Fruit fly (Drosophila melanogaster) whole organism, embryonic: ENCODE data around the gene CG16789.

Experiments
- Adf1 ChIP-seq: fragments of 200-800 bp; sonication (Bioruptor generic); IDR thresholded peaks from 2 replicates; pipeline ENCODE4 v1.3.6; 2022; ENCODE audit warnings: missing biosample characterization, missing genetic modification characterization
- CG11504 ChIP-seq: fragments of 200-800 bp; sonication (Bioruptor generic); optimal IDR thresholded peaks from 3 replicates; lab custom pipeline; 2019; ENCODE audit warnings: missing biosample characterization, mild to moderate bottlenecking, missing genetic modification characterization, moderate library complexity
- CG12071 ChIP-seq: fragments of 200-800 bp; sonication (Bioruptor generic); optimal IDR thresholded peaks from 3 replicates; lab custom pipeline; 2018; ENCODE audit warnings: missing biosample characterization, mild to moderate bottlenecking, missing genetic modification characterization
- CG13287 ChIP-seq: fragments of 200-800 bp; sonication (Bioruptor generic); IDR thresholded peaks from 2 replicates; pipeline ENCODE4 v1.3.6; 2022; ENCODE audit warnings: missing biosample characterization, missing genetic modification characterization; ENCODE audit not compliant: partially characterized antibody
- CG14667 ChIP-seq: fragments of 200-800 bp; sonication (Bioruptor generic); IDR thresholded peaks from 2 replicates; pipeline ENCODE4 v1.3.6; 2022; ENCODE audit warnings: missing biosample characterization, missing genetic modification characterization
- CG15269 ChIP-seq: fragments of 200-800 bp; sonication (Bioruptor generic); optimal IDR thresholded peaks from 2 replicates; lab custom pipeline; 2018; ENCODE audit warnings: missing biosample characterization, mild to moderate bottlenecking, missing genetic modification characterization, moderate library complexity
- CG1603 ChIP-seq: fragments of 200-800 bp; sonication (Bioruptor generic); optimal IDR thresholded peaks from 2 replicates; lab custom pipeline; 2019; ENCODE audit warnings: missing biosample characterization, mild to moderate bottlenecking, missing genetic modification characterization, moderate library complexity
- CG17385 ChIP-seq: fragments of 200-800 bp; sonication (Bioruptor generic); optimal IDR thresholded peaks from 3 replicates; lab custom pipeline; 2018; ENCODE audit warnings: missing biosample characterization, mild to moderate bottlenecking, missing genetic modification characterization
- CG17568 ChIP-seq: fragments of 200-800 bp; sonication (Bioruptor generic); optimal IDR thresholded peaks from 2 replicates; lab custom pipeline; 2018; ENCODE audit warnings: missing biosample characterization, mild to moderate bottlenecking, missing genetic modification characterization, moderate library complexity
- CG18619 ChIP-seq: fragments of 200-800 bp; sonication (Bioruptor generic); optimal IDR thresholded peaks from 3 replicates; lab custom pipeline; 2017; ENCODE audit warnings: missing biosample characterization, mild to moderate bottlenecking, missing genetic modification characterization
- CG30403 ChIP-seq: fragments of 200-800 bp; sonication (Bioruptor generic); optimal IDR thresholded peaks from 3 replicates; lab custom pipeline; 2016; ENCODE audit warnings: missing biosample characterization, missing genetic modification characterization
- CG4820 ChIP-seq: fragments of 200-800 bp; sonication (Bioruptor generic); optimal IDR thresholded peaks from 3 replicates; lab custom pipeline; 2016; ENCODE audit warnings: missing biosample characterization, missing genetic modification characterization
- CG6175 ChIP-seq: fragments of 200-800 bp; sonication (Bioruptor generic); IDR thresholded peaks from 3 replicates; pipeline ENCODE4 v1.3.6; 2022; ENCODE audit warnings: missing biosample characterization, missing genetic modification characterization
- CG6254 ChIP-seq: fragments of 200-800 bp; sonication (Bioruptor generic); optimal IDR thresholded peaks from 3 replicates; lab custom pipeline; 2017; ENCODE audit warnings: mild to moderate bottlenecking, missing biosample characterization, missing genetic modification reagents, missing genetic modification characterization
- CG9609 ChIP-seq: fragments of 200-800 bp; sonication (Bioruptor generic); optimal IDR thresholded peaks from 3 replicates; lab custom pipeline; 2016; ENCODE audit warnings: missing biosample characterization, missing genetic modification characterization
- D ChIP-seq, 2 experiments: fragments of 200-800 bp in 1 of 2; fragments of >200 bp in 1 of 2; sonication (Bioruptor generic) in 1 of 2; optimal IDR thresholded peaks; 2 replicates in 1 of 2; 3 replicates in 1 of 2; lab custom pipeline; 2017; ENCODE audit warnings: mild to moderate bottlenecking in 1 of 2, missing biosample characterization in 1 of 2, missing genetic modification characterization in 1 of 2, missing genetic modification reagents in 1 of 2
- Dp ChIP-seq: fragments of 200-800 bp; sonication (Bioruptor generic); optimal IDR thresholded peaks from 2 replicates; lab custom pipeline; 2018; ENCODE audit warnings: missing biosample characterization, mild to moderate bottlenecking, missing genetic modification characterization, moderate library complexity
- Dref ChIP-seq: fragments of 200-800 bp; sonication (Bioruptor generic); IDR thresholded peaks from 2 replicates; pipeline ENCODE4 v1.3.6; 2022; ENCODE audit warnings: missing biosample characterization, missing genetic modification characterization
- Ets65A ChIP-seq: fragments of 200-800 bp; sonication (Bioruptor generic); peaks from one replicate; lab custom pipeline; 2016; ENCODE audit warnings: missing biosample characterization, missing genetic modification characterization
- HmgZ ChIP-seq: fragments of 200-800 bp; sonication (Bioruptor generic); optimal IDR thresholded peaks from 2 replicates; lab custom pipeline; 2018; ENCODE audit warnings: missing biosample characterization, mild to moderate bottlenecking, missing genetic modification characterization
- Lpt ChIP-seq: fragments of >200 bp; optimal IDR thresholded peaks from 2 replicates; lab custom pipeline; 2018; ENCODE audit warnings: missing biosample characterization, missing genetic modification characterization
- Mad ChIP-seq: fragments of 200-800 bp; sonication (Bioruptor generic); optimal IDR thresholded peaks from 2 replicates; lab custom pipeline; 2016; ENCODE audit warnings: missing biosample characterization, missing genetic modification characterization
- Optix ChIP-seq: fragments of 200-800 bp; sonication (Bioruptor generic); IDR thresholded peaks from 3 replicates; pipeline ENCODE4 v1.3.6; 2022; ENCODE audit warnings: missing biosample characterization, missing genetic modification characterization
- Side ChIP-seq: fragments of 200-800 bp; sonication (Bioruptor generic); optimal IDR thresholded peaks from 2 replicates; lab custom pipeline; 2016; ENCODE audit warnings: missing biosample characterization, missing genetic modification characterization
- Ssrp ChIP-seq: fragments of 200-800 bp; sonication (Bioruptor generic); optimal IDR thresholded peaks from 2 replicates; lab custom pipeline; 2018; ENCODE audit warnings: missing biosample characterization, mild to moderate bottlenecking, missing genetic modification characterization, moderate library complexity
- Trl ChIP-seq, 3 experiments: fragments of >200 bp in 2 of 3; fragments of 200-800 bp in 1 of 3; sonication (Bioruptor generic) in 1 of 3; optimal IDR thresholded peaks; 2 replicates in 1 of 3; 3 replicates in 2 of 3; lab custom pipeline; 2016 to 2017; ENCODE audit warnings: missing biosample characterization in 1 of 3, missing genetic modification characterization in 1 of 3
- al ChIP-seq: fragments of 200-800 bp; sonication (Bioruptor generic); IDR thresholded peaks from 2 replicates; pipeline ENCODE4 v1.3.6; 2022; ENCODE audit warnings: missing biosample characterization, missing genetic modification characterization
- cg ChIP-seq: fragments of 200-800 bp; sonication (Bioruptor generic); optimal IDR thresholded peaks from 3 replicates; lab custom pipeline; 2019; ENCODE audit warnings: missing biosample characterization, mild to moderate bottlenecking, missing genetic modification characterization, moderate library complexity
- ci ChIP-seq: fragments of 200-800 bp; sonication (Bioruptor generic); IDR thresholded peaks from 3 replicates; pipeline ENCODE4 v1.3.6; 2022; ENCODE audit warnings: missing biosample characterization, missing genetic modification characterization
- dimm ChIP-seq: fragments of 200-800 bp; sonication (Bioruptor generic); IDR thresholded peaks from 2 replicates; pipeline ENCODE4 v1.3.6; 2022; ENCODE audit warnings: missing biosample characterization, missing genetic modification characterization
- gt ChIP-seq: fragments of 200-800 bp; sonication (Bioruptor generic); IDR thresholded peaks from 2 replicates; pipeline ENCODE4 v1.3.6; 2022; ENCODE audit warnings: missing biosample characterization, missing genetic modification characterization
- hkb ChIP-seq, 2 experiments: fragments of 200-800 bp in 1 of 2; fragments of >200 bp in 1 of 2; sonication (Bioruptor generic) in 1 of 2; IDR thresholded peaks in 1 of 2; optimal IDR thresholded peaks in 1 of 2; 2 replicates each; pipeline versions ENCODE4 v1.3.6 to Lab custom; 2017 to 2022; ENCODE audit warnings: missing biosample characterization in 1 of 2, missing genetic modification characterization in 1 of 2
- lola ChIP-seq, 3 experiments: fragments of >200 bp in 2 of 3; fragments of 200-800 bp in 1 of 3; sonication (Bioruptor generic) in 1 of 3; optimal IDR thresholded peaks; 2 replicates each; lab custom pipeline; 2017 to 2019; ENCODE audit warnings: missing biosample characterization in 3 of 3, missing genetic modification characterization in 3 of 3, mild to moderate bottlenecking in 1 of 3, moderate library complexity in 1 of 3
- luna ChIP-seq: fragments of 200-800 bp; sonication (Bioruptor generic); optimal IDR thresholded peaks from 2 replicates; lab custom pipeline; 2016; ENCODE audit warnings: missing biosample characterization, missing genetic modification characterization
- nerfin-2 ChIP-seq: fragments of 200-800 bp; sonication (Bioruptor generic); IDR thresholded peaks from 2 replicates; pipeline ENCODE4 v1.3.6; 2022; ENCODE audit warnings: missing biosample characterization, missing genetic modification characterization; ENCODE audit not compliant: partially characterized antibody
- org-1 ChIP-seq: fragments of 200-800 bp; sonication (Bioruptor generic); optimal IDR thresholded peaks from 2 replicates; lab custom pipeline; 2017; ENCODE audit warnings: missing biosample characterization, missing genetic modification characterization
- pita ChIP-seq: fragments of 200-800 bp; sonication (Bioruptor generic); optimal IDR thresholded peaks from 2 replicates; lab custom pipeline; 2017; ENCODE audit warnings: missing biosample characterization, mild to moderate bottlenecking, missing genetic modification characterization
- sc ChIP-seq, 3 experiments: fragments of >200 bp in 2 of 3; fragments of 200-800 bp in 1 of 3; sonication (Bioruptor generic) in 1 of 3; optimal IDR thresholded peaks; 2 replicates in 2 of 3; 3 replicates in 1 of 3; lab custom pipeline; 2017; ENCODE audit warnings: mild to moderate bottlenecking in 1 of 3, missing biosample characterization in 1 of 3, missing genetic modification characterization in 1 of 3, missing genetic modification reagents in 1 of 3
- shn ChIP-seq: fragments of 200-800 bp; sonication (Bioruptor generic); optimal IDR thresholded peaks from 3 replicates; lab custom pipeline; 2016; ENCODE audit warnings: missing biosample characterization, missing genetic modification characterization
- slp2 ChIP-seq: fragments of 200-800 bp; sonication (Bioruptor generic); optimal IDR thresholded peaks from 2 replicates; lab custom pipeline; 2016; ENCODE audit warnings: missing biosample characterization, missing genetic modification characterization
- sqz ChIP-seq: fragments of 200-800 bp; sonication (Bioruptor generic); optimal IDR thresholded peaks from 3 replicates; lab custom pipeline; 2018; ENCODE audit warnings: missing biosample characterization, mild to moderate bottlenecking, missing genetic modification characterization
- sug ChIP-seq: fragments of 200-800 bp; optimal IDR thresholded peaks from 2 replicates; lab custom pipeline; 2019; ENCODE audit warnings: missing biosample characterization, mild to moderate bottlenecking, missing genetic modification characterization, moderate library complexity
- unpg ChIP-seq: fragments of 200-800 bp; sonication (Bioruptor generic); optimal IDR thresholded peaks from 3 replicates; lab custom pipeline; 2018; ENCODE audit warnings: missing biosample characterization, mild to moderate bottlenecking, missing genetic modification characterization, moderate library complexity
- usp ChIP-seq: fragments of >200 bp; optimal IDR thresholded peaks from 2 replicates; lab custom pipeline; 2017; ENCODE audit warnings: missing biosample characterization, missing genetic modification characterization
- zen2 ChIP-seq: fragments of 200-800 bp; sonication (Bioruptor generic); IDR thresholded peaks from 3 replicates; pipeline ENCODE4 v1.3.6; 2022; ENCODE audit warnings: missing biosample characterization, missing genetic modification characterization; ENCODE audit not compliant: partially characterized antibody

CG16789 gene

DNA sequence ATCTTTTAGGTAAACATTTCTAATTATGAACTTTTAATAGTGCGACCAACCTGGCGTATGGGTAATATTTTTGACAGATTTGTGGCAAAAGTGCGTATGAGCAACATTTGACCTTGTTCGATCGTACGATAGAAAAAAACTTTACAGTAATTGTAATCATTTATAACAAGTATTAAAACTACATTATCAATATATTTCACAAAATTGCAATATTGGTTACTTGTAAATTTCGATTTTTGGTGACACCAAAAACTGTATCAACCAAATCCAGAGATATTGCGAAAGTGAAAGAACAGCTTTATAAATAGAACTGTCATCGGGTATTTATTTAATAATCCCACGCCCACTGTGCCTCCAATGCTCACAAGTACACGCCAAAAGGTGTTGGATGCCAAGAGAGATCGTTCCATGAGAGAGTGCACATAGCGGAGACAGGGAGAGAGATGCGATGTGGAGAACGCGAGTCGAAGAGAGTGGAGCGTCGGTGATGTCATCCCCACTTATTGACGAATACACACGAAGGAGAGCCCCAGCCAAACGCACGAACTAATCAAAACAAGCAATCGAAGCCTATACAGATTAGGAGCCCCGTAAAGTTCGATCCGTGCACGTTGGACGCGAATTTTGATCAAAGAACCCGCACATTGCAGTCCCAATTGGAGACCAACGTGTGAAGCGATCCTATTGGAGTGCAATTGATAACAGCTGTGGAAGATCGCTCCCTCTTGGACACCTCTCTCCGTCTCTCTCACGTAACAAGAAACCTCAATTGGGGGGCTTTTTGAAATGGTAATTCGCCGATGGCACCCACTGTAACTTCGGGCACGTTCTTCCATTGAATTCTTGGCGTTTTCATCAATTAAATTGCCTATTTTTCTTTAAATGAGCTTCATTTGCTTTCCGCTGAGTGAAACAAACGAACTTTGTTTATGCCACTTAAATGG, 32.5 kb upstream of the CG16789 start (continued):
- peak; percentile 99 for TF ChIP-seq CG18619 (GFP tag; lab: Kevin White, UChicago)
- TF ChIP-seq org-1 (GFP tag; lab: Kevin White, UChicago): peak; percentile 99
- peak; percentile 97 for TF ChIP-seq CG11504 (tag; lab: Kevin White, UChicago)
- TF ChIP-seq Optix (GFP tag; lab: Robert Waterston, UW): peak; percentile 84
- TF ChIP-seq pita (GFP tag; lab: Kevin White, UChicago): no peak
- TF ChIP-seq gt (GFP tag; lab: Robert Waterston, UW): peak; percentile 48; the same call in 1 of the 2 replicates
- peak; percentile 87 for TF ChIP-seq CG17568
- peak; percentile 44 for TF ChIP-seq luna (GFP tag; lab: Kevin White, UChicago)
- TF ChIP-seq Trl (optimal IDR thresholded peaks at IDR 0.05; lab: Kevin White, UChicago): peak; percentile 93 to 95
- TF ChIP-seq Trl (GFP tag; optimal IDR thresholded peaks at IDR 0.05; lab: Kevin White, UChicago): peak; percentile 93
- no peak; the same call in 2 of the 3 replicates for TF ChIP-seq zen2 (GFP tag; lab: Robert Waterston, UW)
- TF ChIP-seq Side (GFP tag; lab: Kevin White, UChicago): peak; percentile 90
- peak; percentile 93 for TF ChIP-seq sug
- peak; percentile 40 for TF ChIP-seq dimm (GFP tag; lab: Robert Waterston, UW)
- TF ChIP-seq sqz (GFP tag; lab: Kevin White, UChicago): peak; percentile 91
- TF ChIP-seq HmgZ (tag; lab: Kevin White, UChicago): peak; percentile 86
- TF ChIP-seq CG30403 (GFP tag; lab: Kevin White, UChicago): peak; percentile 99
- peak; percentile 93 for TF ChIP-seq slp2
- peak in 1 of 3 experiments; percentile 95 for TF ChIP-seq lola (GFP tag; optimal IDR thresholded peaks at IDR 0.05; lab: Kevin White, UChicago)
- TF ChIP-seq CG17385 (GFP tag; lab: Kevin White, UChicago): peak; percentile 93
- peak; percentile 74 for TF ChIP-seq CG1603 (tag; lab: Kevin White, UChicago)
- peak; percentile 92 for TF ChIP-seq Mad (GFP tag; lab: Kevin White, UChicago)
- TF ChIP-seq Adf1 (GFP tag; lab: Robert Waterston, UW): peak; percentile 28; the same call in 1 of the 2 replicates
- TF ChIP-seq ci (GFP tag; lab: Robert Waterston, UW): peak; percentile 80
- no peak for TF ChIP-seq hkb (optimal IDR thresholded peaks at IDR 0.05; lab: Kevin White, UChicago)
- TF ChIP-seq hkb (GFP tag; IDR thresholded peaks at IDR 0.05; lab: Robert Waterston, UW): peak; percentile 89
- TF ChIP-seq Ssrp (tag; lab: Kevin White, UChicago): peak; percentile 92
- peak; percentile 92 for TF ChIP-seq CG12071
- no peak for TF ChIP-seq sc (optimal IDR thresholded peaks at IDR 0.05; lab: Kevin White, UChicago)
- TF ChIP-seq sc (GFP tag; optimal IDR thresholded peaks at IDR 0.05; lab: Kevin White, UChicago): peak; percentile 94
- TF ChIP-seq CG4820: peak; percentile 94
- peak; percentile 13 for TF ChIP-seq Dp (GFP tag; lab: Kevin White, UChicago)
- peak; percentile 82 for TF ChIP-seq CG6175
- TF ChIP-seq Dref (GFP tag; lab: Robert Waterston, UW): no peak
- peak; percentile 92 for TF ChIP-seq shn (GFP tag; lab: Kevin White, UChicago)
- TF ChIP-seq unpg (GFP tag; lab: Kevin White, UChicago): peak; percentile 91
- no peak for TF ChIP-seq cg (GFP tag; lab: Kevin White, UChicago)
- peak; percentile 98 for TF ChIP-seq Ets65A (GFP tag; lab: Kevin White, UChicago)
- peak; percentile 89 for TF ChIP-seq CG9609 (GFP tag; lab: Kevin White, UChicago)
- no peak for TF ChIP-seq usp (GFP tag; lab: Kevin White, UChicago)
- no peak for TF ChIP-seq Lpt (GFP tag; lab: Kevin White, UChicago)
- TF ChIP-seq CG6254 (GFP tag; lab: Kevin White, UChicago): peak; percentile 89
- TF ChIP-seq CG13287 (GFP tag; lab: Robert Waterston, UW): no peak; the same call in 1 of the 2 replicates
- TF ChIP-seq nerfin-2 (GFP tag; lab: Robert Waterston, UW): 0 out of 2 replicates have a peak, but pooled peaks have one; percentile 34
- peak; percentile 86 for TF ChIP-seq al (GFP tag; lab: Robert Waterston, UW)
- TF ChIP-seq CG14667 (GFP tag; lab: Robert Waterston, UW): peak; percentile 85
- TF ChIP-seq CG15269 (tag; lab: Kevin White, UChicago): peak; percentile 97
- TF ChIP-seq D (optimal IDR thresholded peaks at IDR 0.05; lab: Kevin White, UChicago): no peak
- peak; percentile 98 for TF ChIP-seq D (GFP tag; optimal IDR thresholded peaks at IDR 0.05; lab: Kevin White, UChicago)
